Fruit fly (Drosophila melanogaster): ENCODE measurements around the gene CG1537.

DNA sequence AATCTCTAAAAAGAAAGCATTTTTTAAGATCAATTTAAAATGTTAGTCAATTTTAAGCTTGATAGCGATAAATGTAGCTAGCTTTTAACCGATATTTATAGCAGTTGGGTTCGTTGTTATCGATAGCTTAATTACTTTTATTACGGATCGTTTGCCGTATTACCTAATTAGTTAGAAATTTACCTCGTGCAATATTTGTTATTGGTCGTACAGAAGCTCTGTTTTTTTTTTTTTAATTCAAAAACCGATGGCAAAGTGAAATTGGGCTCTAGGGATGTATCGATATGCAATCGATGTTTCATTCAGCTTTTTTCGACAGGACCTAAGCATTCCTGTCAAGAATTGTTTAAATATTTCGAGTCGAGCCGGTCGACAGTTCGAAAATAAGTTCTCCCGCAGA, 29.2 kb upstream of the CG1537 start, which contains the start of gene CG2061:
- TF ChIP-seq Dll (optimal IDR thresholded peaks at IDR 0.05) (no peak), pan (optimal IDR thresholded peaks at IDR 0.05) (no peak), psq (optimal IDR thresholded peaks at IDR 0.05) (no peak), usp (GFP tag; optimal IDR thresholded peaks at IDR 0.05) (no peak)
